Fruit fly (Drosophila melanogaster): Measurements from ENCODE around the gene CG8260.

DNA sequence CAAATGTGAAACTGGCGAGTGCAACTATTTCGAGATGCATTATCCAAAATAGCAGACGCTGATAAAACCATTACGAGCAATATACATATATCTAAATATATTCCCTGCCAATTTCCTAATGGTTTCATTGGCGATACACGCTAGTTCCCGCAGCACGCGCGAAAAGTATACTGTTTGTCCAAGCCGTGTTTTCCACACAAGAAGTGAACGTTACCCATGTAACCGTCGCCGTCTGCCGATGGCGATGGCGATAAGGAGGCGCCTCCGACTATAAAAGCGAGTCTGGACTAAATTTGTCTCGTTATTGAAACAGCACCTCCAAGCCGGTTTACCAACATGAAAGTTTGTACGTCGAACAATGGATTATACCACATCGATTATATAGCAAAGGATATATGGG is 22.7 kb downstream of the CG8260 start, which contains the start of gene CG43673:
- no peak for TF ChIP-seq Hr78 (GFP tag; optimal IDR thresholded peaks at IDR 0.05)
- TF ChIP-seq pan (optimal IDR thresholded peaks at IDR 0.05): no peak

Data from whole organism, wandering third instar larva.